Worm (Caenorhabditis elegans) whole organism, early embryonic: ENCODE measurements around the gene Y116A8C.24.

Source experiments
- B0310.2 ChIP-seq: sonication (generic microtip); optimal IDR thresholded peaks from 2 replicates; lab custom pipeline; 2016; ENCODE audit warnings: mild to moderate bottlenecking, missing genetic modification characterization, missing compliant biosample characterization
- F13C5.2 ChIP-seq: sonication (generic microtip); optimal IDR thresholded peaks from 2 replicates; lab custom pipeline; 2017; ENCODE audit warnings: mild to moderate bottlenecking, missing genetic modification characterization, inconsistent platforms, missing compliant biosample characterization
- aly-1 ChIP-seq: sonication (generic microtip); optimal IDR thresholded peaks from 2 replicates; lab custom pipeline; 2016; ENCODE audit warnings: missing genetic modification characterization, missing compliant biosample characterization
- ama-1 ChIP-seq: fragments of 150-350 bp; optimal IDR thresholded peaks from 2 replicates; lab custom pipeline; 2014
- ceh-13 ChIP-seq: fragments of 200-800 bp; sonication (Bioruptor generic); optimal IDR thresholded peaks from 2 replicates; lab custom pipeline; 2018; ENCODE audit warnings: mild to moderate bottlenecking, missing genetic modification characterization, missing compliant biosample characterization
- ceh-36 ChIP-seq: sonication (generic microtip); optimal IDR thresholded peaks from 2 replicates; lab custom pipeline; 2016; ENCODE audit warnings: missing genetic modification characterization, inconsistent platforms, missing compliant biosample characterization
- ets-7 ChIP-seq: sonication (generic microtip); optimal IDR thresholded peaks from 2 replicates; lab custom pipeline; 2016; ENCODE audit warnings: missing genotype, missing genetic modification characterization, missing compliant biosample characterization
- flt-1 ChIP-seq: fragments of 200-800 bp; sonication (Bioruptor generic); IDR thresholded peaks from 2 replicates; pipeline ENCODE4 v1.3.6; 2022; ENCODE audit warnings: missing genetic modification characterization, missing compliant biosample characterization
- hmbx-1 ChIP-seq: sonication (generic microtip); optimal IDR thresholded peaks from 2 replicates; lab custom pipeline; 2016; ENCODE audit warnings: mild to moderate bottlenecking, missing genetic modification characterization, missing compliant biosample characterization
- hmg-4 ChIP-seq: fragments of 200-800 bp; sonication (Bioruptor generic); optimal IDR thresholded peaks from 2 replicates; lab custom pipeline; 2018; ENCODE audit warnings: mild to moderate bottlenecking, missing genetic modification characterization, missing compliant biosample characterization
- hnd-1 ChIP-seq: sonication (generic microtip); optimal IDR thresholded peaks from 2 replicates; lab custom pipeline; 2016; ENCODE audit warnings: missing genetic modification characterization, missing compliant biosample characterization
- pes-1 ChIP-seq: fragments of 200-800 bp; sonication (Bioruptor generic); IDR thresholded peaks from 2 replicates; pipeline ENCODE4 v1.3.6; 2022; ENCODE audit warnings: missing genetic modification reagents, missing genetic modification characterization, missing compliant biosample characterization
- scrt-1 ChIP-seq: fragments of 200-800 bp; sonication (Bioruptor generic); IDR thresholded peaks from 2 replicates; pipeline ENCODE4 v1.3.6; 2022; ENCODE audit warnings: missing genetic modification characterization, missing compliant biosample characterization
- sea-1 ChIP-seq: fragments of 200-800 bp; sonication (Bioruptor generic); conservative IDR thresholded peaks from 2 replicates; pipeline ENCODE4 v1.3.6; 2022; ENCODE audit warnings: missing genetic modification characterization, missing compliant biosample characterization
- tbx-11 ChIP-seq: fragments of 200-800 bp; sonication (Bioruptor generic); IDR thresholded peaks from 2 replicates; pipeline ENCODE4 v1.3.6; 2022; ENCODE audit warnings: missing genetic modification characterization, missing compliant biosample characterization
- tbx-37 ChIP-seq: fragments of 200-800 bp; sonication (Bioruptor generic); conservative IDR thresholded peaks from 2 replicates; pipeline ENCODE4 v1.3.6; 2022; ENCODE audit warnings: missing genetic modification reagents, missing genetic modification characterization, missing compliant biosample characterization
- tra-4 ChIP-seq: sonication (generic microtip); optimal IDR thresholded peaks from 2 replicates; lab custom pipeline; 2017; ENCODE audit warnings: missing genetic modification characterization, missing compliant biosample characterization

The Y116A8C.24 gene

DNA sequence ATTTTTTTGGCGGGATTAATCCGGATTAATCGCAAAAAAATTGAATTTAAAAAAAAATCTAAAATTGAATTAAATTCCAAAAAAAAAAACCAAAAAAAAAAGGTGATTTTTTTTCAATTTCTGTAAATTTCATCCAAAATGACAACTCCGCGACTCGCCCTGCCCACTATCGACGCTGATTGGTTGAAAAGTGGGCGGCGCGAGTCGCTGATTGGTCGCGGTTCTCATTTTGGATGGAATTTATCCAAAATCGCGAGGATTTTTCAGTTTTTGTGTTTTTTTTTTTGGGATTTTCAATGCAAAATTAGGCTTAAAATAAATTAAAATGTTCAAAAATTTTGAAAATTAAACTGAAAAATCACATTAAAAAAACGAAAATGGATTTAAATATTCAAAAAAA lies 38.7 kb upstream of the Y116A8C.24 start:
- TF ChIP-seq pes-1 (no peak), hnd-1 (tag; lab: Kevin White, UChicago) (no peak), ceh-13 (GFP tag; lab: Kevin White, UChicago) (no peak), ets-7 (tag; lab: Kevin White, UChicago) (no peak), ama-1 (lab: Kevin White, UChicago) (no peak), tra-4 (tag; lab: Kevin White, UChicago) (no peak), hmg-4 (GFP tag; lab: Kevin White, UChicago) (no peak), hmbx-1 (no peak), B0310.2 (tag; lab: Kevin White, UChicago) (no peak), F13C5.2 (no peak), aly-1 (no peak), ceh-36 (tag; lab: Kevin White, UChicago) (no peak), tbx-37 (no peak), sea-1 (GFP tag; lab: Robert Waterston, UW) (no peak), scrt-1 (no peak), flt-1 (GFP tag; lab: Robert Waterston, UW) (no peak), tbx-11 (GFP tag; lab: Robert Waterston, UW) (no peak)

- no peak for TF ChIP-seq tbx-37
- no peak for TF ChIP-seq hmg-4 (GFP tag; lab: Kevin White, UChicago)
- no peak for TF ChIP-seq scrt-1
- TF ChIP-seq F13C5.2, result no peak
- TF ChIP-seq hnd-1 (tag; lab: Kevin White, UChicago), result no peak
- no peak for TF ChIP-seq sea-1 (GFP tag; lab: Robert Waterston, UW)
- TF ChIP-seq B0310.2 (tag; lab: Kevin White, UChicago), result no peak
- no peak for TF ChIP-seq pes-1
- TF ChIP-seq ceh-13 (GFP tag; lab: Kevin White, UChicago), result no peak
- no peak for TF ChIP-seq tra-4 (tag; lab: Kevin White, UChicago)
- no peak for TF ChIP-seq ama-1 (lab: Kevin White, UChicago)
Observed at ce11 chrIV:17108805-17109204, 38.1 kb upstream of the Y116A8C.24 start.

- TF ChIP-seq ceh-13 (GFP tag; lab: Kevin White, UChicago), result peak; percentile 29
- no peak for TF ChIP-seq scrt-1
- no peak for TF ChIP-seq hmbx-1
- TF ChIP-seq pes-1, result peak; percentile 80
- TF ChIP-seq B0310.2 (tag; lab: Kevin White, UChicago), result no peak
- 0 out of 2 replicates have a peak, but pooled peaks have one; percentile 9 for TF ChIP-seq sea-1 (GFP tag; lab: Robert Waterston, UW)
Observed at ce11 chrIV:17108200-17108599, 37.5 kb upstream of the Y116A8C.24 start.

DNA sequence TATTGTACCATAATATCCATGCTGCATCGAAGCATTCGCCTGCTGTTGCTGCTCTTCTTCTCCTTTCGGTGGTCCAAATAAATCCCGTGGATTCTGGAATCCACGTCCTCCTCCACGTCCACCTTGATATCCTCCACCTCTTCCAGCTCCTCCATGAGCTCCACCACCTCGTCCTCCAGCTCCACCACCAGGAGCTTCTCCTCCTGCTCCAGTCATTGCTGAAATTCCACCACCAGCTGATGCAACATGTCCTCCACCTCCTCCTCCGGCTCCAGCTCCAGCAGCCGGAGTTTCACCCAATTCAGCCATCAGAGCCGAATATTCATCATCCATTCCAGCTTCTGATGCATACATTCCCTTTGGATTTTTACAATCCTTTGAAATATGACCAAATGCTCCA lies 34.9 kb upstream of the Y116A8C.24 start:
- TF ChIP-seq F13C5.2, result no peak
- TF ChIP-seq aly-1, result peak; percentile 57

ce11 chrIV:17104157-17104872 lies 33.6 kb upstream of the Y116A8C.24 start:
- TF ChIP-seq ets-7 (tag; lab: Kevin White, UChicago), result no peak
- TF ChIP-seq scrt-1, result peak; percentile 5; the same call in 1 of the 2 replicates
- TF ChIP-seq aly-1, result no peak
- no peak for TF ChIP-seq ama-1 (lab: Kevin White, UChicago)

- TF ChIP-seq ceh-13 (GFP tag; lab: Kevin White, UChicago) (no peak), B0310.2 (tag; lab: Kevin White, UChicago) (no peak), flt-1 (GFP tag; lab: Robert Waterston, UW) (no peak), ama-1 (lab: Kevin White, UChicago) (no peak), hmg-4 (GFP tag; lab: Kevin White, UChicago) (no peak), pes-1 (no peak), sea-1 (GFP tag; lab: Robert Waterston, UW) (no peak), tra-4 (tag; lab: Kevin White, UChicago) (no peak), scrt-1 (no peak), hnd-1 (tag; lab: Kevin White, UChicago) (no peak), tbx-11 (GFP tag; lab: Robert Waterston, UW) (no peak), ceh-36 (tag; lab: Kevin White, UChicago) (no peak), hmbx-1 (no peak), tbx-37 (no peak), ets-7 (tag; lab: Kevin White, UChicago) (no peak), aly-1 (no peak)
Observed at ce11 chrIV:17103615-17104014, 32.9 kb upstream of the Y116A8C.24 start, which contains the start of gene Y116A8C.30. Gene Y116A8C.30, minus strand, starts transcription at chrIV:17103715.

- TF ChIP-seq tbx-11 (GFP tag; lab: Robert Waterston, UW) (no peak), ama-1 (lab: Kevin White, UChicago) (peak; percentile 41)
Observed at ce11 chrIV:17103116-17103515, 32.4 kb upstream of the Y116A8C.24 start.

ce11 chrIV:17100628-17101338 lies 30.1 kb upstream of the Y116A8C.24 start:
- TF ChIP-seq ets-7 (tag; lab: Kevin White, UChicago), result no peak
- TF ChIP-seq ceh-36 (tag; lab: Kevin White, UChicago), result no peak
- no peak for TF ChIP-seq B0310.2 (tag; lab: Kevin White, UChicago)
- no peak for TF ChIP-seq aly-1
- no peak for TF ChIP-seq pes-1
- TF ChIP-seq ama-1 (lab: Kevin White, UChicago), result no peak
- TF ChIP-seq tbx-37, result no peak
- no peak for TF ChIP-seq hmg-4 (GFP tag; lab: Kevin White, UChicago)
- no peak for TF ChIP-seq ceh-13 (GFP tag; lab: Kevin White, UChicago)
- no peak for TF ChIP-seq scrt-1
- no peak for TF ChIP-seq tra-4 (tag; lab: Kevin White, UChicago)
